Fruit fly (Drosophila melanogaster) Kc167 (cell line): ENCODE results near the gene mirr.

Experiments
- Sin3A ChIP-seq: fragments of >200 bp; optimal IDR thresholded peaks from 2 replicates; lab custom pipeline; 2018; ENCODE audit warnings: missing external identifiers
- h ChIP-seq: fragments of >200 bp; optimal IDR thresholded peaks from 3 replicates; lab custom pipeline; 2018; ENCODE audit warnings: missing external identifiers
- insv ChIP-seq: fragments of >200 bp; optimal IDR thresholded peaks from 3 replicates; lab custom pipeline; 2018; ENCODE audit warnings: missing external identifiers
- psq ChIP-seq: fragments of >200 bp; optimal IDR thresholded peaks from 2 replicates; lab custom pipeline; 2017; ENCODE audit warnings: missing external identifiers
- ttk ChIP-seq: sonication (Bioruptor generic); optimal IDR thresholded peaks from 2 replicates; lab custom pipeline; 2017; ENCODE audit warnings: missing external identifiers

dm6 chr3L:12703451-12704020 is 10.1 kb downstream of the mirr start:
- TF ChIP-seq psq = no peak
- TF ChIP-seq ttk = no peak
- no peak for TF ChIP-seq h
- no peak for TF ChIP-seq insv
- no peak for TF ChIP-seq Sin3A (lab: Kevin White, UChicago)
